Worm (Caenorhabditis elegans): ENCODE results near the gene cct-6.

DNA sequence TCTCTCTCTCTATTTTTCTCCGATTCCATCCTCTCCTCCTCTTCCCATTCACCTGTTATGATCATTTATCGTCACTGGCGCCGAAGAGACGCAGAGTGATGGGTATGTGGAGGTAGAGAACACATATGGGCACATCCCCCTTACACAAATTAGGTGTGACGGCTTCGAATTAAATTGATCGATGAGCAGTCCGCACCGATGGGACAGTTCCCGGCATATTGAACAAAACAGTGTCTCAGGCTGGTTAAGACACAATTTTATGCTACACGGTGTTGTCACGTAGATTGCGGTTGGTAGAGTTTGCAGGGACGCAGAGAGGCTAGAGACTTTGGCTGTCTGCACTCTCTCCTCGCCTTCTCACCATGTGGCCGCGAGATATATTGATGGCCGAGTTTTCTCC lies 40.7 kb downstream of the cct-6 start, which contains the start of gene R12B2.7:
- TF ChIP-seq flt-1 (GFP tag; IDR thresholded peaks at IDR 0.05) (no peak), ztf-23 (GFP tag; IDR thresholded peaks at IDR 0.05) (no peak), tab-1 (GFP tag; IDR thresholded peaks at IDR 0.05) (0 out of 2 replicates have a peak, but pooled peaks have one; percentile 28), ztf-29 (GFP tag; IDR thresholded peaks at IDR 0.05) (no peak)
